Worm (Caenorhabditis elegans): ENCODE measurements around the gene F20D6.5.

Gene F20D6.5

ce11 chrV:8132926-8133325 lies 28.8 kb upstream of the F20D6.5 start, which contains the start of gene D1014.4:
D1014.4 (plus strand) TSS chrV:8133226.
- TF ChIP-seq blmp-1 (tag; optimal IDR thresholded peaks at IDR 0.05): no peak
- no peak for TF ChIP-seq ceh-82 (tag; optimal IDR thresholded peaks at IDR 0.05)
- no peak for TF ChIP-seq pag-3 (tag; optimal IDR thresholded peaks at IDR 0.05; ENCODE audit: borderline replicate concordance, insufficient read depth)
- TF ChIP-seq lin-35 (GFP tag; optimal IDR thresholded peaks at IDR 0.05): peak in 1 of 2 experiments; percentile 15
- TF ChIP-seq elt-2 (tag; optimal IDR thresholded peaks at IDR 0.05): peak; percentile 21
- peak; percentile 15 for TF ChIP-seq nhr-85 (tag)

DNA sequence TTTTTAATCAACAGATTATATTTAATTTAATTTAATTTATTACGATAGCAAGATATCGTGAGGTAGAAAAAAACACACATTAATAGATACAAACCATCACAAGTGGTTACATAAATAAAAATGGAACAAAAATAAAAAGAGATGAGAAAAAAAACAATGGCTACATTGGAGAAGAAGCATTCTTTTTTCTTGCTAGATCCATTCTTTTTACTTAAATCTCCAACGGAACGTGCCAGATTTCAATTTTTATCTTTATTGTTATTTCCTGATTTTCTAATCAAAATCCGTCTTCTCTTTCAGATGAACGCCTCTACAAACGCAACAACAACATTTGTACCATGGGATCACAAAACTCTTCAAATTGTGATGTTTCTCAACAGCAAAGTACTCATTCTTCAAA lies 18.2 kb upstream of the F20D6.5 start, which contains the start of gene D1014.2:
TSS of gene D1014.2 (plus strand) at position 301 of the 400 bp plus-strand sequence.
- TF ChIP-seq fkh-4 (tag; optimal IDR thresholded peaks at IDR 0.05; ENCODE audit: borderline replicate concordance): no peak

ce11 chrV:8144515-8144914 lies 17.2 kb upstream of the F20D6.5 start:
- TF ChIP-seq lsy-2 (tag; optimal IDR thresholded peaks at IDR 0.05): no peak
- TF ChIP-seq dsc-1 (tag; optimal IDR thresholded peaks at IDR 0.05): peak; percentile 2

- TF ChIP-seq lir-3 (tag; optimal IDR thresholded peaks at IDR 0.05; ENCODE audit: poor library complexity) (no peak), blmp-1 (tag; optimal IDR thresholded peaks at IDR 0.05) (no peak), unc-98 (GFP tag; IDR thresholded peaks at IDR 0.05) (no peak), C04F5.9 (tag; optimal IDR thresholded peaks at IDR 0.05) (no peak), sox-4 (tag; optimal IDR thresholded peaks at IDR 0.05) (no peak), aly-2 (tag; optimal IDR thresholded peaks at IDR 0.05) (no peak), ceh-63 (GFP tag; optimal IDR thresholded peaks at IDR 0.05) (no peak), nhr-20 (tag; optimal IDR thresholded peaks at IDR 0.05) (no peak), pag-3 (tag; optimal IDR thresholded peaks at IDR 0.05; ENCODE audit: borderline replicate concordance, insufficient read depth) (no peak), sptf-1 (tag; optimal IDR thresholded peaks at IDR 0.05) (no peak), tlp-1 (tag; optimal IDR thresholded peaks at IDR 0.05) (no peak), lin-13 (GFP tag; optimal IDR thresholded peaks at IDR 0.05) (no peak), nhr-76 (tag; optimal IDR thresholded peaks at IDR 0.05) (no peak), efl-3 (GFP tag; optimal IDR thresholded peaks at IDR 0.05) (no peak), pqm-1 (tag; optimal IDR thresholded peaks at IDR 0.05) (no peak), nhr-12 (tag; optimal IDR thresholded peaks at IDR 0.05) (no peak), elt-2 (tag; optimal IDR thresholded peaks at IDR 0.05) (no peak), F16B12.6 (tag; optimal IDR thresholded peaks at IDR 0.05) (no peak), nhr-237 (tag; optimal IDR thresholded peaks at IDR 0.05) (no peak), hlh-4 (tag; optimal IDR thresholded peaks at IDR 0.05) (no peak)
These were observed 16.4 kb upstream of the F20D6.5 start, which contains the start of gene D1014.13 for ce11 chrV:8145329-8145728. D1014.13 (plus strand) TSS chrV:8145629.

DNA sequence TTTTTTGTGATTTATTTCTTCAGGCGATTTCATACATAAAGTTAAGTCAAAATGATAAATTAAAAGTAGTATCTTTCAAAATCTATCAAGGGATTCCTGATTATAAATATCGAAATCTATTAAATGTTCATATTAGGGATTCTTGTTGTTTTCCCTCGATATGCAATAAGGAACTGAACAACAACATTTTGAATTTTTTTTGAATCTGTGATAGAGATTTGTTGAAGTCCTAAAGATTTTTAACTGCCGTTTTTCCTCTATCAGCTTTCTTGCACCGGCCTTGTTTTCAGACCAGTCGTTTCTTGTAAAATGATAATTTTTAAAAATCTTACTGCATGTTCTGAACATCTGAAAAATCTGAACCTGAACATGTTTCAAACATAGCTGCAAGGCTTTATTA lies 6.0 kb upstream of the F20D6.5 start:
- no peak for TF ChIP-seq lin-13 (GFP tag; optimal IDR thresholded peaks at IDR 0.05)
- TF ChIP-seq efl-1 (optimal IDR thresholded peaks at IDR 0.05): no peak
- peak in 1 of 2 experiments; percentile 90 for TF ChIP-seq efl-1 (GFP tag; optimal IDR thresholded peaks at IDR 0.05 in 1 of 2)

DNA sequence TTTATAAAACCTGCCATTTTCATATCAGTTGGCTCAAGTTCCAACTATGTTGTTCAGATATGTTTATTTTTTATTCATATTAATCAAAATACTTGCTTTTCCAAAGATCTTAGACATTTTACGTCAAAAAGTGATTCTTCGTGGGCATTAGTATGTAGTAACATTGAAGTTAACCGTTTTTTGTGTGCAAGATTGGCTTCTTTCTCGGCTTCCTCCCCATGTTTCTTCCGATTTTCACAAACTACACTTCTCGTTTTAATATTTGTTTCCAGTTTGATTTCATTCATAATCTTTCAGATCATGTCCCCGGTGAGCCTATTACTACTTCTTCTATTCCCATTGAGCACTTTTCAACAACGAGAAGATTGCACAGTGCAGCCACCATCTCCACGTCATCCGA lies 4.3 kb upstream of the F20D6.5 start, which contains the start of gene sul-2:
TSS of gene sul-2 (plus strand) at position 301 of the 400 bp plus-strand sequence.
- TF ChIP-seq nhr-237 (tag; optimal IDR thresholded peaks at IDR 0.05) (no peak), dsc-1 (tag; optimal IDR thresholded peaks at IDR 0.05) (no peak), nhr-20 (tag; optimal IDR thresholded peaks at IDR 0.05) (no peak), ztf-11 (tag; optimal IDR thresholded peaks at IDR 0.05) (no peak), unc-62 (GFP tag; optimal IDR thresholded peaks at IDR 0.05) (no peak), aly-2 (tag; optimal IDR thresholded peaks at IDR 0.05) (no peak), ceh-88 (GFP tag; IDR thresholded peaks at IDR 0.05) (no peak), unc-30 (tag; optimal IDR thresholded peaks at IDR 0.05) (no peak), unc-98 (GFP tag; IDR thresholded peaks at IDR 0.05) (no peak), zip-4 (GFP tag; optimal IDR thresholded peaks at IDR 0.05) (no peak), Y116A8C.19 (tag; optimal IDR thresholded peaks at IDR 0.05; ENCODE audit: borderline replicate concordance) (no peak), snu-23 (GFP tag; optimal IDR thresholded peaks at IDR 0.05) (no peak), rnt-1 (tag; optimal IDR thresholded peaks at IDR 0.05) (no peak), nhr-76 (tag; optimal IDR thresholded peaks at IDR 0.05) (no peak)

All from whole organism, L1 larva.